Worm (Caenorhabditis elegans): Measurements from ENCODE around the gene srb-19.

DNA sequence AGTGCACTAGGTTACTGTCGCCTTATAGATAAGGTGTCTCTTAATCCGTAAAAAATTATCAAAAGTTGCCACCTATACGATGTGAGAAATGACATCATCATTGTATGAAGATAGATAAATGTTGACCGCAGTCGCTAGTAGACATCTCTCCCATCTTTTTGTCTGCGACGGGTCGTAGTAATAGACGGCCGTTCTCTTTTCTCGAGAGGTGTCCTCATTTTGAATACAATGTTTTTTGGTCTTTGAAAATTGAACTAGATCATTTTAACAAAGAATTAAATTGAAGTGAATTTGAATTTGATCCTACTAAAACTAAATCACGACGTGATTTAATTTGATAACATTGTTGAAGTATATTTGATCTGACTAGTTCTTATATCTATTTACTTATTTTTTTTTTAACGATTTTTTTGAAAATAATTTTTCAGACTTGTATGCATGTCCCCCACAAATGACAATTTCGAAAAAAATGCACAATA lies 11.4 kb downstream of the srb-19 start, which contains the start of the genes str-31 and nhr-172:
- TF ChIP-seq F22D6.2 (tag; optimal IDR thresholded peaks at IDR 0.05) (no peak), nhr-80 (tag; optimal IDR thresholded peaks at IDR 0.05) (no peak), snpc-4 (GFP tag; optimal IDR thresholded peaks at IDR 0.05) (no peak), snpc-4 (tag; optimal IDR thresholded peaks at IDR 0.05) (no peak), tbp1 (GFP tag; optimal IDR thresholded peaks at IDR 0.05) (no peak)

Measured in whole organism, young adult.